Fruit fly (Drosophila melanogaster) whole organism, wandering third instar larva: ENCODE results near the gene Prosalpha4T1.

Source experiments
- Abd-B ChIP-seq: fragments of >200 bp; optimal IDR thresholded peaks from 2 replicates; lab custom pipeline; 2017; ENCODE audit warnings: missing biosample characterization, missing genetic modification characterization
- CG32264 ChIP-seq: fragments of 200-800 bp; sonication (Bioruptor generic); optimal IDR thresholded peaks from 2 replicates; lab custom pipeline; 2016; ENCODE audit warnings: missing biosample characterization, missing genetic modification characterization
- CG9705 ChIP-seq: fragments of 200-800 bp; sonication (Bioruptor generic); optimal IDR thresholded peaks from 2 replicates; lab custom pipeline; 2018; ENCODE audit warnings: missing biosample characterization, mild to moderate bottlenecking, missing genetic modification characterization
- CrebA ChIP-seq: fragments of 200-800 bp; sonication (Bioruptor generic); optimal IDR thresholded peaks from 2 replicates; lab custom pipeline; 2016; ENCODE audit warnings: missing biosample characterization, mild to moderate bottlenecking, missing genetic modification characterization, borderline replicate concordance
- Dfd ChIP-seq: fragments of >200 bp; optimal IDR thresholded peaks from 2 replicates; lab custom pipeline; 2017; ENCODE audit warnings: missing biosample characterization, missing genetic modification characterization
- Dif ChIP-seq: fragments of 200-275, 200-300 bp; sonication (Bioruptor generic); optimal IDR thresholded peaks from 2 replicates; lab custom pipeline; 2018; ENCODE audit warnings: missing biosample characterization, missing genetic modification characterization; ENCODE audit not compliant: partially characterized antibody
- GATAd ChIP-seq: sonication (Bioruptor generic); optimal IDR thresholded peaks from 2 replicates; lab custom pipeline; 2016; ENCODE audit warnings: missing biosample characterization, missing genetic modification characterization
- HLH106 ChIP-seq: fragments of 200-800 bp; optimal IDR thresholded peaks from 3 replicates; lab custom pipeline; 2019; ENCODE audit warnings: missing biosample characterization, mild to moderate bottlenecking, missing genetic modification characterization, moderate library complexity
- Hnf4 ChIP-seq: fragments of 200-800 bp; sonication (Bioruptor generic); optimal IDR thresholded peaks from 2 replicates; lab custom pipeline; 2016; ENCODE audit warnings: missing biosample characterization, mild to moderate bottlenecking, missing genetic modification characterization
- Hr78 ChIP-seq: fragments of >200 bp; optimal IDR thresholded peaks from 2 replicates; lab custom pipeline; 2017; ENCODE audit warnings: missing biosample characterization, missing genetic modification characterization
- Hr83 ChIP-seq: fragments of 200-300 bp; sonication (Bioruptor generic); optimal IDR thresholded peaks from 2 replicates; lab custom pipeline; 2016; ENCODE audit warnings: missing biosample characterization, mild to moderate bottlenecking, missing genetic modification characterization, moderate library complexity; ENCODE audit not compliant: poor library complexity, severe bottlenecking
- Jra ChIP-seq: sonication (Bioruptor generic); optimal IDR thresholded peaks from 2 replicates; lab custom pipeline; 2016; ENCODE audit warnings: missing biosample characterization, missing genetic modification characterization
- Mio ChIP-seq: sonication (Bioruptor generic); optimal IDR thresholded peaks from 2 replicates; lab custom pipeline; 2016; ENCODE audit warnings: missing biosample characterization, missing genetic modification characterization
- Myc ChIP-seq: fragments of >200 bp; optimal IDR thresholded peaks from 2 replicates; lab custom pipeline; 2017
- N ChIP-seq: fragments of >200 bp; optimal IDR thresholded peaks from 2 replicates; lab custom pipeline; 2018; ENCODE audit warnings: missing biosample characterization, missing external identifiers, missing genetic modification characterization
- OdsH ChIP-seq: fragments of 200-800 bp; sonication (Bioruptor generic); optimal IDR thresholded peaks from 2 replicates; lab custom pipeline; 2016; ENCODE audit warnings: missing biosample characterization, mild to moderate bottlenecking, missing genetic modification characterization
- Rel ChIP-seq, 2 experiments: fragments of 200-800 bp; sonication (Bioruptor generic) in 1 of 2; optimal IDR thresholded peaks; 2 replicates in 1 of 2; 3 replicates in 1 of 2; lab custom pipeline; 2016 to 2019; ENCODE audit warnings: mild to moderate bottlenecking in 2 of 2, missing biosample characterization in 2 of 2, missing genetic modification characterization in 2 of 2, moderate library complexity in 1 of 2
- Sp1 ChIP-seq: fragments of 200-800 bp; sonication (Bioruptor generic); optimal IDR thresholded peaks from 3 replicates; lab custom pipeline; 2019; ENCODE audit warnings: missing biosample characterization, mild to moderate bottlenecking, missing genetic modification characterization, moderate library complexity
- Vsx2 ChIP-seq: fragments of 200-300, 225-300 bp; sonication (Bioruptor generic); optimal IDR thresholded peaks from 2 replicates; lab custom pipeline; 2018; ENCODE audit warnings: missing biosample characterization, missing genetic modification characterization; ENCODE audit not compliant: partially characterized antibody
- br ChIP-seq: fragments of 200-800 bp; sonication (Bioruptor generic); optimal IDR thresholded peaks from 2 replicates; lab custom pipeline; 2016; ENCODE audit warnings: missing biosample characterization, missing genetic modification characterization
- brk ChIP-seq: fragments of 200-800 bp; sonication (Bioruptor generic); optimal IDR thresholded peaks from 2 replicates; lab custom pipeline; 2016; ENCODE audit warnings: missing biosample characterization, mild to moderate bottlenecking, missing genetic modification characterization
- dl ChIP-seq, 2 experiments: fragments of 175-275, 200-275 bp in 1 of 2; fragments of 200-275 bp in 1 of 2; sonication (Bioruptor generic); optimal IDR thresholded peaks; lab custom pipeline; 2018; ENCODE audit warnings: mild to moderate bottlenecking in 2 of 2, missing biosample characterization in 2 of 2, missing genetic modification characterization in 2 of 2, moderate library complexity in 2 of 2; ENCODE audit not compliant: partially characterized antibody in 2 of 2, insufficient read depth in 1 of 2
- dmrt93B ChIP-seq: fragments of 200-800 bp; sonication (Bioruptor generic); optimal IDR thresholded peaks from 2 replicates; lab custom pipeline; 2018; ENCODE audit warnings: missing biosample characterization, mild to moderate bottlenecking, missing genetic modification characterization
- dsf ChIP-seq: sonication (Bioruptor generic); optimal IDR thresholded peaks from 2 replicates; lab custom pipeline; 2016; ENCODE audit warnings: missing biosample characterization, missing genetic modification characterization, borderline replicate concordance
- ey ChIP-seq: fragments of 200-800 bp; sonication (Bioruptor generic); optimal IDR thresholded peaks from 2 replicates; lab custom pipeline; 2016; ENCODE audit warnings: missing biosample characterization, missing genetic modification characterization
- foxo ChIP-seq, 2 experiments: fragments of 200-800 bp; sonication (Bioruptor generic); optimal IDR thresholded peaks; 2 replicates in 1 of 2; 3 replicates in 1 of 2; lab custom pipeline; 2016 to 2017; ENCODE audit warnings: missing biosample characterization in 2 of 2, missing genetic modification characterization in 2 of 2
- fru ChIP-seq: fragments of 200-800 bp; sonication (Bioruptor generic); optimal IDR thresholded peaks from 3 replicates; lab custom pipeline; 2016; ENCODE audit warnings: missing biosample characterization, mild to moderate bottlenecking, missing genetic modification characterization
- h ChIP-seq: fragments of 200-800 bp; sonication (Bioruptor generic); optimal IDR thresholded peaks from 3 replicates; lab custom pipeline; 2016; ENCODE audit warnings: missing biosample characterization, mild to moderate bottlenecking, missing genetic modification characterization
- jim ChIP-seq: fragments of 175-275, 200-325 bp; sonication (Bioruptor generic); optimal IDR thresholded peaks from 2 replicates; lab custom pipeline; 2016; ENCODE audit warnings: missing biosample characterization, mild to moderate bottlenecking, missing genetic modification characterization
- lola ChIP-seq: fragments of >200 bp; optimal IDR thresholded peaks from 2 replicates; lab custom pipeline; 2017; ENCODE audit warnings: missing biosample characterization, missing genetic modification characterization
- pan ChIP-seq: fragments of >200 bp; optimal IDR thresholded peaks from 2 replicates; lab custom pipeline; 2017
- psq ChIP-seq: fragments of 200-800 bp; sonication (Bioruptor generic); optimal IDR thresholded peaks from 3 replicates; lab custom pipeline; 2017; ENCODE audit warnings: missing biosample characterization, mild to moderate bottlenecking, missing genetic modification characterization, moderate library complexity
- rgr ChIP-seq: fragments of 200-800 bp; sonication (Bioruptor generic); optimal IDR thresholded peaks from 3 replicates; lab custom pipeline; 2016; ENCODE audit warnings: missing biosample characterization, mild to moderate bottlenecking, missing genetic modification characterization
- sage ChIP-seq: fragments of 200-800 bp; sonication (Bioruptor generic); optimal IDR thresholded peaks from 2 replicates; lab custom pipeline; 2016; ENCODE audit warnings: missing biosample characterization, mild to moderate bottlenecking, missing genetic modification characterization
- sv ChIP-seq: fragments of 200-800 bp; sonication (Bioruptor generic); optimal IDR thresholded peaks from 3 replicates; lab custom pipeline; 2016; ENCODE audit warnings: missing biosample characterization, missing genetic modification characterization
- tai ChIP-seq: sonication (Bioruptor generic); optimal IDR thresholded peaks from 2 replicates; lab custom pipeline; 2016; ENCODE audit warnings: missing biosample characterization, missing genetic modification characterization
- usp ChIP-seq: fragments of >200 bp; optimal IDR thresholded peaks from 2 replicates; lab custom pipeline; 2017; ENCODE audit warnings: missing biosample characterization, missing genetic modification characterization
- woc ChIP-seq: sonication (Bioruptor generic); optimal IDR thresholded peaks from 2 replicates; lab custom pipeline; 2016; ENCODE audit warnings: missing biosample characterization, mild to moderate bottlenecking, missing genetic modification characterization

The Prosalpha4T1 gene

dm6 chr3R:20765302-20766155, 16.7 kb upstream of the Prosalpha4T1 start (continued):
- TF ChIP-seq OdsH (GFP tag; lab: Kevin White, UChicago) (peak; percentile 87), fru (GFP tag; lab: Kevin White, UChicago) (peak; percentile 87), h (peak; percentile 97), Myc (no peak), Rel (GFP tag; optimal IDR thresholded peaks at IDR 0.05; lab: Kevin White, UChicago) (peak; percentile 94), Rel (tag; optimal IDR thresholded peaks at IDR 0.05; lab: Kevin White, UChicago) (peak; percentile 58), rgr (peak; percentile 88)

dm6 chr3R:20764058-20764457, 15.2 kb upstream of the Prosalpha4T1 start:
- TF ChIP-seq usp (GFP tag; lab: Kevin White, UChicago) (no peak), Sp1 (GFP tag; lab: Kevin White, UChicago) (peak; percentile 73), sv (GFP tag; lab: Kevin White, UChicago) (no peak), br (GFP tag; lab: Kevin White, UChicago) (peak; percentile 42), CrebA (GFP tag; lab: Kevin White, UChicago) (no peak), dsf (GFP tag; lab: Kevin White, UChicago) (no peak), fru (GFP tag; lab: Kevin White, UChicago) (peak; percentile 76), Dif (no peak), woc (GFP tag; lab: Kevin White, UChicago) (peak; percentile 57), Mio (GFP tag; lab: Kevin White, UChicago) (no peak), tai (no peak), N (GFP tag; lab: Kevin White, UChicago) (no peak), Hr78 (GFP tag; lab: Kevin White, UChicago) (no peak), Vsx2 (no peak), Abd-B (GFP tag; lab: Kevin White, UChicago) (no peak), psq (GFP tag; lab: Kevin White, UChicago) (peak; percentile 82), dmrt93B (peak; percentile 46), dl (GFP tag; optimal IDR thresholded peaks at IDR 0.05; lab: Kevin White, UChicago; ENCODE audit: insufficient read depth in 1 of 2, partially characterized antibody in 2 of 2) (no peak), pan (lab: Kevin White, UChicago) (no peak), rgr (peak; percentile 58), Myc (no peak), ey (GFP tag; lab: Kevin White, UChicago) (peak; percentile 63), Hnf4 (peak; percentile 32), h (peak; percentile 60), Hr83 (GFP tag; lab: Kevin White, UChicago) (no peak), Dfd (GFP tag; lab: Kevin White, UChicago) (no peak), Jra (GFP tag; lab: Kevin White, UChicago) (no peak), CG9705 (GFP tag; lab: Kevin White, UChicago) (no peak), CG32264 (GFP tag; lab: Kevin White, UChicago) (no peak), lola (GFP tag; lab: Kevin White, UChicago) (no peak), jim (no peak), brk (no peak), Rel (GFP tag; optimal IDR thresholded peaks at IDR 0.05; lab: Kevin White, UChicago) (peak; percentile 66), Rel (tag; optimal IDR thresholded peaks at IDR 0.05; lab: Kevin White, UChicago) (no peak), HLH106 (tag; lab: Kevin White, UChicago) (peak; percentile 70), foxo (GFP tag; optimal IDR thresholded peaks at IDR 0.05; lab: Kevin White, UChicago) (peak in 1 of 2 experiments; percentile 62), GATAd (GFP tag; lab: Kevin White, UChicago) (no peak), sage (GFP tag; lab: Kevin White, UChicago) (peak; percentile 6), OdsH (GFP tag; lab: Kevin White, UChicago) (peak; percentile 52)
